Fruit fly (Drosophila melanogaster): ENCODE data around the gene CG12991.
A peak's percentile ranks its signal among the peaks of the same experiment; 100 is the strongest.

The CG12991 gene

DNA sequence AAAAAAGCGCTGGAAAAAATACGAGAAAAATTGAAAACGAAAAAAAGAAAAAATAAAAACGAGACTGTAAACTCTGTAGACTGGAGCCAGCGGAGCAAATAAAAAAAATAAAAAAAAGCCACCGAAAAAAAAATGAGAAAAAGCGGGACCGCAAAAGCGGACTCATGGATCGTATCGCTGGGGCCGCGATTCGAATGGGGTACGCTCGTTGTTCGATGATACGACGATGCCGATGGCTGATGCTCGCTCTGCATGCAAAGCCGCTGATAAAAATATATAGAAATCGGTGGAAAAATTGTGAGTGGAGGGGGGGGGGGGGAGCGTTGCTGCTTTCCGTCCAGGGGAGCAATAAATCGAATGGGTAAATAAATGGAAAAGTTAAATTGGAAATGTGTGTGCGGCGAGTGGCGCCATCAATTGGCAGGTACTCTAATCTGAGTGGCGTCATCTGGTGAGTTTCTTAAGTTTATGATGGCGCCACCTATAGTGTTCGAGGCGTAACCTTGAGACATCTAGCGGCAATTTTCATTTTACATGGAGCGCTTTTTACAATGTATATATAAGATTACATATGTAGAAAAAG, 48.0 kb upstream of the CG12991 start (continued):
- TF ChIP-seq CG18764 (GFP tag; optimal IDR thresholded peaks at IDR 0.05) (peak; percentile 32), cad (GFP tag; optimal IDR thresholded peaks at IDR 0.05) (no peak), sd (tag; optimal IDR thresholded peaks at IDR 0.05) (no peak), wor (GFP tag; IDR thresholded peaks at IDR 0.05) (peak; percentile 54; the same call in 1 of the 2 replicates), CG10654 (GFP tag; optimal IDR thresholded peaks at IDR 0.05) (peak; percentile 31), usp (GFP tag; optimal IDR thresholded peaks at IDR 0.05) (no peak), Med (GFP tag) (peak; percentile 94), CG7987 (GFP tag; optimal IDR thresholded peaks at IDR 0.05) (peak; percentile 72), toy (GFP tag; IDR thresholded peaks at IDR 0.05) (no peak), CG8924 (tag; optimal IDR thresholded peaks at IDR 0.05) (no peak), MESR4 (GFP tag; optimal IDR thresholded peaks at IDR 0.05) (no peak), CG18599 (GFP tag; optimal IDR thresholded peaks at IDR 0.05) (no peak), slou (GFP tag; optimal IDR thresholded peaks at IDR 0.05) (no peak), CG9215 (GFP tag; IDR thresholded peaks at IDR 0.05) (peak; percentile 56), pho (GFP tag; optimal IDR thresholded peaks at IDR 0.05) (peak; percentile 13), Side (GFP tag; optimal IDR thresholded peaks at IDR 0.05) (no peak), Atf-2 (GFP tag; optimal IDR thresholded peaks at IDR 0.05) (peak; percentile 25), E2f1 (GFP tag; IDR thresholded peaks at IDR 0.05) (peak; percentile 81), sc (optimal IDR thresholded peaks at IDR 0.05) (no peak), sc (GFP tag; optimal IDR thresholded peaks at IDR 0.05) (peak; percentile 38), CG8944 (GFP tag; optimal IDR thresholded peaks at IDR 0.05) (peak; percentile 83), eve (GFP tag; optimal IDR thresholded peaks at IDR 0.05) (no peak), pum (GFP tag; optimal IDR thresholded peaks at IDR 0.05) (peak; percentile 50), luna (GFP tag; optimal IDR thresholded peaks at IDR 0.05) (no peak), croc (GFP tag; conservative IDR thresholded peaks at IDR 0.05) (peak; percentile 60), corto (GFP tag; optimal IDR thresholded peaks at IDR 0.05) (peak; percentile 69), twi (tag; optimal IDR thresholded peaks at IDR 0.05) (peak; percentile 9), CG30403 (GFP tag; optimal IDR thresholded peaks at IDR 0.05) (peak; percentile 72), Elba2 (GFP tag; optimal IDR thresholded peaks at IDR 0.05) (peak; percentile 9), pzg (GFP tag; optimal IDR thresholded peaks at IDR 0.05) (no peak), CG10959 (GFP tag; IDR thresholded peaks at IDR 0.05) (peak; percentile 88), crc (GFP tag; optimal IDR thresholded peaks at IDR 0.05) (no peak), Nf-YA (GFP tag; IDR thresholded peaks at IDR 0.05) (peak; percentile 63; the same call in 1 of the 2 replicates), mirr (GFP tag; optimal IDR thresholded peaks at IDR 0.05) (peak; percentile 29), CG17568 (GFP tag; optimal IDR thresholded peaks at IDR 0.05) (no peak), gce (GFP tag; IDR thresholded peaks at IDR 0.05) (0 out of 3 replicates have a peak, but pooled peaks have one; percentile 63), CG6765 (GFP tag; optimal IDR thresholded peaks at IDR 0.05) (no peak), CG17612 (GFP tag; IDR thresholded peaks at IDR 0.05) (peak; percentile 59; the same call in 1 of the 2 replicates), Optix (GFP tag; IDR thresholded peaks at IDR 0.05) (peak; percentile 77), D19B (GFP tag; optimal IDR thresholded peaks at IDR 0.05) (no peak), Myb (GFP tag; optimal IDR thresholded peaks at IDR 0.05) (peak; percentile 34), Dbx (GFP tag; IDR thresholded peaks at IDR 0.05) (peak; percentile 80), tio (GFP tag; optimal IDR thresholded peaks at IDR 0.05) (peak; percentile 25), YL-1 (GFP tag; optimal IDR thresholded peaks at IDR 0.05) (no peak), Bgb (GFP tag; IDR thresholded peaks at IDR 0.05; ENCODE audit: partially characterized antibody) (peak; percentile 44; the same call in 1 of the 2 replicates), scrt (GFP tag; optimal IDR thresholded peaks at IDR 0.05) (no peak), CG13287 (GFP tag; IDR thresholded peaks at IDR 0.05; ENCODE audit: partially characterized antibody) (no peak), CG14710 (tag; optimal IDR thresholded peaks at IDR 0.05) (no peak), GATAe (GFP tag; conservative IDR thresholded peaks at IDR 0.05) (0 out of 2 replicates have a peak, but pooled peaks have one; percentile 22), CG8290 (GFP tag; optimal IDR thresholded peaks at IDR 0.05) (peak; percentile 3), CG8290 (tag; optimal IDR thresholded peaks at IDR 0.05) (peak in 1 of 2 experiments; percentile 80)

Data from whole organism, embryonic.